Fruit fly (Drosophila melanogaster) whole organism, embryonic: ENCODE measurements around the gene arg.

Experiments
- Adf1 ChIP-seq: fragments of 200-800 bp; sonication (Bioruptor generic); IDR thresholded peaks from 2 replicates; pipeline ENCODE4 v1.3.6; 2022; ENCODE audit warnings: missing biosample characterization, missing genetic modification characterization
- Atf6 ChIP-seq: fragments of 200-800 bp; sonication (Bioruptor generic); IDR thresholded peaks from 2 replicates; pipeline ENCODE4 v1.3.6; 2022; ENCODE audit warnings: missing biosample characterization, missing genetic modification characterization
- BEAF-32 ChIP-seq: fragments of 200-800 bp; sonication (Bioruptor generic); optimal IDR thresholded peaks from 3 replicates; lab custom pipeline; 2017; ENCODE audit warnings: missing biosample characterization, missing genetic modification characterization, mild to moderate bottlenecking, moderate library complexity, missing genetic modification reagents
- C15 ChIP-seq: fragments of 200-800 bp; sonication (Bioruptor generic); IDR thresholded peaks from 3 replicates; pipeline ENCODE4 v1.3.6; 2022; ENCODE audit warnings: missing biosample characterization, missing genetic modification characterization
- CG10267 ChIP-seq: fragments of 200-800 bp; sonication (Bioruptor generic); optimal IDR thresholded peaks from 2 replicates; lab custom pipeline; 2018; ENCODE audit warnings: missing biosample characterization, mild to moderate bottlenecking, missing genetic modification characterization, moderate library complexity
- CG10321 ChIP-seq: fragments of 200-800 bp; sonication (Bioruptor generic); IDR thresholded peaks from 2 replicates; pipeline ENCODE4 v1.3.6; 2022; ENCODE audit warnings: missing biosample characterization, missing genetic modification characterization
- CG11695 ChIP-seq: fragments of 200-800 bp; sonication (Bioruptor generic); IDR thresholded peaks from 3 replicates; pipeline ENCODE4 v1.3.6; 2022; ENCODE audit warnings: missing biosample characterization, missing genetic modification characterization
- CG12104 ChIP-seq: fragments of 200-800 bp; sonication (Bioruptor generic); optimal IDR thresholded peaks from 3 replicates; lab custom pipeline; 2016; ENCODE audit warnings: missing biosample characterization, missing genetic modification characterization
- CG1832 ChIP-seq: fragments of 200-800 bp; sonication (Bioruptor generic); optimal IDR thresholded peaks from 2 replicates; lab custom pipeline; 2017; ENCODE audit warnings: missing biosample characterization, mild to moderate bottlenecking, missing genetic modification characterization, inconsistent platforms
- CG2202 ChIP-seq: fragments of 200-800 bp; sonication (Bioruptor generic); optimal IDR thresholded peaks from 2 replicates; lab custom pipeline; 2018; ENCODE audit warnings: missing biosample characterization, mild to moderate bottlenecking, missing genetic modification characterization
- CG2678 ChIP-seq: fragments of 200-800 bp; sonication (Bioruptor generic); optimal IDR thresholded peaks from 3 replicates; lab custom pipeline; 2019; ENCODE audit warnings: missing biosample characterization, mild to moderate bottlenecking, missing genetic modification characterization, moderate library complexity
- CG2875 ChIP-seq: fragments of 200-800 bp; sonication (Bioruptor generic); optimal IDR thresholded peaks from 2 replicates; lab custom pipeline; 2017; ENCODE audit warnings: missing biosample characterization, mild to moderate bottlenecking, missing genetic modification characterization, missing genetic modification reagents
- CG31388 ChIP-seq: fragments of 200-800 bp; sonication (Bioruptor generic); optimal IDR thresholded peaks from 2 replicates; lab custom pipeline; 2016; ENCODE audit warnings: missing biosample characterization, missing genetic modification characterization
- CG31441 ChIP-seq: fragments of 200-800 bp; sonication (Bioruptor generic); IDR thresholded peaks from 2 replicates; pipeline ENCODE4 v1.3.6; 2022; ENCODE audit warnings: missing biosample characterization, missing genetic modification characterization
- CG3281 ChIP-seq: fragments of 200-800 bp; sonication (Bioruptor generic); optimal IDR thresholded peaks from 3 replicates; lab custom pipeline; 2017; ENCODE audit warnings: missing biosample characterization, mild to moderate bottlenecking, missing genetic modification characterization
- CG43689 ChIP-seq: fragments of 200-800 bp; sonication (Bioruptor generic); IDR thresholded peaks from 2 replicates; pipeline ENCODE4 v1.3.6; 2022; ENCODE audit warnings: missing biosample characterization, missing genetic modification characterization
- CG7745 ChIP-seq: fragments of 200-800 bp; sonication (Bioruptor generic); optimal IDR thresholded peaks from 2 replicates; lab custom pipeline; 2018; ENCODE audit warnings: missing biosample characterization, mild to moderate bottlenecking, missing genetic modification characterization, moderate library complexity
- CG7786 ChIP-seq: fragments of 200-800 bp; sonication (Bioruptor generic); optimal IDR thresholded peaks from 2 replicates; lab custom pipeline; 2016; ENCODE audit warnings: missing biosample characterization, missing genetic modification characterization
- CG8388 ChIP-seq: fragments of 200-800 bp; sonication (Bioruptor generic); optimal IDR thresholded peaks from 2 replicates; lab custom pipeline; 2019; ENCODE audit warnings: missing biosample characterization, mild to moderate bottlenecking, missing genetic modification characterization, moderate library complexity
- CG9437 ChIP-seq: fragments of 200-800 bp; sonication (Bioruptor generic); optimal IDR thresholded peaks from 2 replicates; lab custom pipeline; 2018; ENCODE audit warnings: missing biosample characterization, mild to moderate bottlenecking, missing genetic modification characterization
- D ChIP-seq, 2 experiments: fragments of 200-800 bp in 1 of 2; fragments of >200 bp in 1 of 2; sonication (Bioruptor generic) in 1 of 2; optimal IDR thresholded peaks; 2 replicates in 1 of 2; 3 replicates in 1 of 2; lab custom pipeline; 2017; ENCODE audit warnings: mild to moderate bottlenecking in 1 of 2, missing biosample characterization in 1 of 2, missing genetic modification characterization in 1 of 2, missing genetic modification reagents in 1 of 2
- Dp ChIP-seq: fragments of 200-800 bp; sonication (Bioruptor generic); optimal IDR thresholded peaks from 2 replicates; lab custom pipeline; 2018; ENCODE audit warnings: missing biosample characterization, mild to moderate bottlenecking, missing genetic modification characterization, moderate library complexity
- GATAe ChIP-seq: fragments of 200-800 bp; sonication (Bioruptor generic); conservative IDR thresholded peaks from 2 replicates; pipeline ENCODE4 v1.3.6; 2022; ENCODE audit warnings: missing biosample characterization, missing genetic modification characterization
- HLH3B ChIP-seq: fragments of 200-800 bp; sonication (Bioruptor generic); IDR thresholded peaks from 2 replicates; pipeline ENCODE4 v1.3.6; 2022; ENCODE audit warnings: missing biosample characterization, missing genetic modification characterization
- Hsf ChIP-seq: fragments of 200-800 bp; sonication (Bioruptor generic); optimal IDR thresholded peaks from 3 replicates; lab custom pipeline; 2016; ENCODE audit warnings: missing biosample characterization, missing genetic modification characterization
- Kr ChIP-seq: fragments of 200-800 bp; sonication (Bioruptor generic); optimal IDR thresholded peaks from 2 replicates; lab custom pipeline; 2017; ENCODE audit warnings: missing biosample characterization, mild to moderate bottlenecking, missing genetic modification characterization
- NK7.1 ChIP-seq: fragments of 200-800 bp; sonication (Bioruptor generic); optimal IDR thresholded peaks from 3 replicates; lab custom pipeline; 2016; ENCODE audit warnings: missing biosample characterization, missing genetic modification characterization
- Nf-YB ChIP-seq: fragments of 200-800 bp; sonication (Bioruptor generic); optimal IDR thresholded peaks from 3 replicates; lab custom pipeline; 2019; ENCODE audit warnings: missing biosample characterization, mild to moderate bottlenecking, missing genetic modification characterization, moderate library complexity
- Rfx ChIP-seq: fragments of 200-800 bp; sonication (Bioruptor generic); IDR thresholded peaks from 2 replicates; pipeline ENCODE4 v1.3.6; 2022; ENCODE audit warnings: missing biosample characterization, missing genetic modification characterization
- Sin3A ChIP-seq: fragments of >200 bp; optimal IDR thresholded peaks from 2 replicates; lab custom pipeline; 2018
- Sry-δ ChIP-seq: fragments of 200-800 bp; sonication (Bioruptor generic); optimal IDR thresholded peaks from 2 replicates; lab custom pipeline; 2016; ENCODE audit warnings: missing biosample characterization, missing genetic modification characterization
- aop ChIP-seq: fragments of 200-800 bp; sonication (Bioruptor generic); IDR thresholded peaks from 2 replicates; pipeline ENCODE4 v1.3.6; 2022; ENCODE audit warnings: missing biosample characterization, missing genetic modification characterization
- ara ChIP-seq: fragments of 200-800 bp; sonication (Bioruptor generic); IDR thresholded peaks from 2 replicates; pipeline ENCODE4 v1.3.6; 2022; ENCODE audit warnings: missing biosample characterization, missing genetic modification characterization
- ato ChIP-seq: fragments of 200-800 bp; sonication (Bioruptor generic); IDR thresholded peaks from 2 replicates; pipeline ENCODE4 v1.3.6; 2022; ENCODE audit warnings: missing biosample characterization, missing genetic modification characterization; ENCODE audit not compliant: partially characterized antibody
- bab2 ChIP-seq: fragments of 200-800 bp; sonication (Bioruptor generic); optimal IDR thresholded peaks from 2 replicates; lab custom pipeline; 2016; ENCODE audit warnings: missing biosample characterization, missing genetic modification characterization
- fd64A ChIP-seq: fragments of 200-800 bp; sonication (Bioruptor generic); optimal IDR thresholded peaks from 3 replicates; lab custom pipeline; 2018; ENCODE audit warnings: missing biosample characterization, mild to moderate bottlenecking, missing genetic modification characterization
- gcm2 ChIP-seq: fragments of 200-800 bp; sonication (Bioruptor generic); optimal IDR thresholded peaks from 2 replicates; lab custom pipeline; 2016; ENCODE audit warnings: missing biosample characterization, missing genetic modification characterization
- gfzf ChIP-seq: fragments of 200-800 bp; sonication (Bioruptor generic); optimal IDR thresholded peaks from 2 replicates; lab custom pipeline; 2016; ENCODE audit warnings: missing biosample characterization, mild to moderate bottlenecking, missing genetic modification characterization, moderate library complexity
- hth ChIP-seq: fragments of >200 bp; optimal IDR thresholded peaks from 2 replicates; lab custom pipeline; 2017; ENCODE audit warnings: inconsistent platforms
- lmd ChIP-seq: fragments of 200-800 bp; sonication (Bioruptor generic); IDR thresholded peaks from 2 replicates; pipeline ENCODE4 v1.3.6; 2022; ENCODE audit warnings: missing biosample characterization, missing genetic modification characterization
- nau ChIP-seq: fragments of 200-800 bp; sonication (Bioruptor generic); optimal IDR thresholded peaks from 3 replicates; lab custom pipeline; 2017; ENCODE audit warnings: missing biosample characterization, mild to moderate bottlenecking, missing genetic modification characterization, missing genetic modification reagents
- onecut ChIP-seq: fragments of 200-800 bp; sonication (Bioruptor generic); IDR thresholded peaks from 2 replicates; pipeline ENCODE4 v1.3.6; 2022; ENCODE audit warnings: missing biosample characterization, missing genetic modification characterization
- phol ChIP-seq: fragments of 200-800 bp; sonication (Bioruptor generic); optimal IDR thresholded peaks from 3 replicates; lab custom pipeline; 2018; ENCODE audit warnings: missing biosample characterization, mild to moderate bottlenecking, missing genetic modification characterization, moderate library complexity
- pros ChIP-seq: fragments of 200-800 bp; sonication (Bioruptor generic); optimal IDR thresholded peaks from 3 replicates; lab custom pipeline; 2019; ENCODE audit warnings: missing biosample characterization, mild to moderate bottlenecking, missing genetic modification characterization, moderate library complexity
- rib ChIP-seq: fragments of 200-800 bp; sonication (Bioruptor generic); IDR thresholded peaks from 2 replicates; pipeline ENCODE4 v1.3.6; 2022; ENCODE audit warnings: missing biosample characterization, missing genetic modification characterization
- row ChIP-seq: fragments of 200-800 bp; sonication (Bioruptor generic); IDR thresholded peaks from 3 replicates; pipeline ENCODE4 v1.3.6; 2022; ENCODE audit warnings: missing biosample characterization, missing genetic modification characterization
- schlank ChIP-seq: fragments of 200-800 bp; sonication (Bioruptor generic); optimal IDR thresholded peaks from 2 replicates; lab custom pipeline; 2018; ENCODE audit warnings: missing biosample characterization, mild to moderate bottlenecking, missing genetic modification characterization
- scrt ChIP-seq: fragments of 200-800 bp; sonication (Bioruptor generic); optimal IDR thresholded peaks from 2 replicates; lab custom pipeline; 2018; ENCODE audit warnings: missing biosample characterization, mild to moderate bottlenecking, missing genetic modification characterization, moderate library complexity
- sens ChIP-seq: fragments of 200-800 bp; sonication (Bioruptor generic); peaks from one replicate; lab custom pipeline; 2016; ENCODE audit warnings: missing biosample characterization, missing genetic modification characterization
- tll ChIP-seq, 2 experiments: fragments of 200-800 bp in 1 of 2; fragments of >200 bp in 1 of 2; sonication (Bioruptor generic) in 1 of 2; optimal IDR thresholded peaks; 2 replicates each; lab custom pipeline; 2017 to 2019; ENCODE audit warnings: missing biosample characterization in 2 of 2, missing genetic modification characterization in 2 of 2, mild to moderate bottlenecking in 1 of 2, moderate library complexity in 1 of 2
- zf30C ChIP-seq: fragments of 200-800 bp; sonication (Bioruptor generic); optimal IDR thresholded peaks from 3 replicates; lab custom pipeline; 2018; ENCODE audit warnings: missing biosample characterization, mild to moderate bottlenecking, missing genetic modification characterization

Gene arg

DNA sequence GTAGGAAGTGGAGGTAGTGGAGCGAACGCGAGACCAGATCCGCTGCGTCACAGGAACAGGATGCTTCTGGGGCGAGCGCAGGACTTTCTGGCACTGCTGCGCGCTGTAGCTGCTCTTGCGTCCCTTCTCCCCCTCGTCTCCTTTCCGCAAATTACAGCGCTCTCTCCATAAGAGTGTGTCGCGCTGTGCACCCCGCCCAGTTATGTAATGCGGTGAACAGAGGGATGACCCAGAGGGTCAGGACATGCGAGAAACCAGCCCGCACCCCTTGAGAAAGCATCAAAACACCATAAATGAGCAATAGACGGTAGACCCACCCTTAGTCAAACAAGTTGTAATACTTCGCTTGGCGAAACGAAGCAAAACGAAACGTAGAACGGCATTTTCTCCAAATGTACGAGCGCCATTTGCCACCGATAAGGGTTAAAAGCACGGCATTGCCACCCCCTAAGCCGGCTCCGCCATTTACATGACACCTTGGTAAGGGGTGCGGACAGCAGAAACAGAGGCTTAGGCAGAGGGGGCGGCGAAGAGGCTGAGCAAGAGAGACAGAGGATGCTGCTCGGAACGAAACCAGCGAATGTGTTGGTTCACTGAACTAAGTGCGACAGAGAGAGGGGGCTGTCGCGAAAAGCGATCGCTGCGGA is 11.1 kb downstream of the arg start:
- no peak for TF ChIP-seq Sin3A
- TF ChIP-seq onecut, result no peak
- TF ChIP-seq CG9437 (GFP tag; lab: Kevin White, UChicago), result no peak
- no peak for TF ChIP-seq nau (GFP tag; lab: Kevin White, UChicago)
- no peak for TF ChIP-seq D (optimal IDR thresholded peaks at IDR 0.05; lab: Kevin White, UChicago)
- no peak for TF ChIP-seq D (GFP tag; optimal IDR thresholded peaks at IDR 0.05; lab: Kevin White, UChicago)
- TF ChIP-seq gfzf (GFP tag; lab: Kevin White, UChicago), result no peak
- no peak for TF ChIP-seq CG31441 (GFP tag; lab: Robert Waterston, UW)
- no peak for TF ChIP-seq BEAF-32 (GFP tag; lab: Kevin White, UChicago)
- no peak for TF ChIP-seq Rfx
- TF ChIP-seq CG31388 (GFP tag; lab: Kevin White, UChicago), result no peak
- TF ChIP-seq hth (lab: Kevin White, UChicago), result no peak
- no peak for TF ChIP-seq CG43689
- no peak for TF ChIP-seq Dp (GFP tag; lab: Kevin White, UChicago)
- TF ChIP-seq CG10321 (GFP tag; lab: Robert Waterston, UW), result no peak
- no peak for TF ChIP-seq CG12104
- TF ChIP-seq sens, result peak; percentile 57
- TF ChIP-seq CG7745 (tag; lab: Kevin White, UChicago), result no peak
- no peak for TF ChIP-seq Atf6 (GFP tag; lab: Robert Waterston, UW)
- TF ChIP-seq pros (GFP tag; lab: Kevin White, UChicago), result peak; percentile 100
- TF ChIP-seq rib (GFP tag; lab: Robert Waterston, UW), result peak; percentile 58; the same call in 1 of the 2 replicates
- no peak for TF ChIP-seq phol (tag; lab: Kevin White, UChicago)
- TF ChIP-seq bab2, result no peak
- no peak for TF ChIP-seq Sry-δ
- no peak for TF ChIP-seq GATAe
- TF ChIP-seq ato (GFP tag; lab: Robert Waterston, UW), result no peak
- no peak for TF ChIP-seq CG7786 (GFP tag; lab: Kevin White, UChicago)
- no peak for TF ChIP-seq scrt
- TF ChIP-seq CG10267 (tag; lab: Kevin White, UChicago), result no peak
- no peak for TF ChIP-seq NK7.1 (GFP tag; lab: Kevin White, UChicago)
- TF ChIP-seq fd64A (GFP tag; lab: Kevin White, UChicago), result no peak
- no peak for TF ChIP-seq CG3281
- TF ChIP-seq C15 (GFP tag; lab: Robert Waterston, UW), result no peak
- peak; percentile 87 for TF ChIP-seq Kr (GFP tag; lab: Kevin White, UChicago)
- no peak for TF ChIP-seq zf30C
- no peak for TF ChIP-seq ara (GFP tag; lab: Robert Waterston, UW)
- no peak for TF ChIP-seq aop (GFP tag; lab: Robert Waterston, UW)
- no peak for TF ChIP-seq CG2875
- TF ChIP-seq Adf1 (GFP tag; lab: Robert Waterston, UW), result peak; percentile 13; the same call in 1 of the 2 replicates
- TF ChIP-seq Nf-YB (GFP tag; lab: Kevin White, UChicago), result peak; percentile 12
- TF ChIP-seq Hsf (GFP tag; lab: Kevin White, UChicago), result no peak
- TF ChIP-seq HLH3B, result no peak
- no peak for TF ChIP-seq lmd (GFP tag; lab: Robert Waterston, UW)
- TF ChIP-seq CG2202, result no peak
- no peak for TF ChIP-seq CG2678 (tag; lab: Kevin White, UChicago)
- no peak for TF ChIP-seq gcm2
- no peak for TF ChIP-seq tll (GFP tag; optimal IDR thresholded peaks at IDR 0.05; lab: Kevin White, UChicago)
- TF ChIP-seq CG11695, result no peak
- TF ChIP-seq CG1832, result peak; percentile 65
- no peak for TF ChIP-seq row
- TF ChIP-seq CG8388 (GFP tag; lab: Kevin White, UChicago), result no peak
- no peak for TF ChIP-seq schlank (tag; lab: Kevin White, UChicago)
